Worm (Caenorhabditis elegans) whole organism, L4/young adult: ENCODE data around the gene K07H8.2.

Experiments
- W03F9.2 ChIP-seq: fragments of 150-350 bp; optimal IDR thresholded peaks from 2 replicates; lab custom pipeline; 2014; ENCODE audit warnings: missing biosample characterization, missing genetic modification characterization
- dao-5 ChIP-seq: sonication (generic microtip); optimal IDR thresholded peaks from 2 replicates; lab custom pipeline; 2016; ENCODE audit warnings: missing genotype, missing genetic modification characterization, moderate library complexity, missing compliant biosample characterization
- him-1 ChIP-seq: sonication (generic microtip); optimal IDR thresholded peaks from 2 replicates; lab custom pipeline; 2016; ENCODE audit warnings: missing genotype, missing genetic modification reagents, missing genetic modification characterization, missing compliant biosample characterization

Gene K07H8.2

ce11 chrIV:8339636-8340035 lies 48.3 kb downstream of the K07H8.2 start, which contains the start of gene lgc-6:
TSS of gene lgc-6 (plus strand) at chrIV:8339936.
- TF ChIP-seq dao-5 (tag; lab: Kevin White, UChicago) (no peak), him-1 (tag; lab: Kevin White, UChicago) (no peak), W03F9.2 (no peak)

- TF ChIP-seq dao-5 (tag; lab: Kevin White, UChicago): no peak
- TF ChIP-seq W03F9.2: no peak
- no peak for TF ChIP-seq him-1 (tag; lab: Kevin White, UChicago)
Observed at ce11 chrIV:8342385-8342784, 51.1 kb downstream of the K07H8.2 start, which contains the start of gene lgc-5. TSS of gene lgc-5 (plus strand) at chrIV:8342685.
